Fruit fly (Drosophila melanogaster) whole organism, prepupa: ENCODE results near the gene CG5447.

Experiments
- Blimp-1 ChIP-seq: fragments of 200-800 bp; sonication (Bioruptor generic); optimal IDR thresholded peaks from 3 replicates; lab custom pipeline; 2017; ENCODE audit warnings: missing biosample characterization, missing genetic modification characterization, mild to moderate bottlenecking, moderate library complexity, missing genetic modification reagents
- CG10631 ChIP-seq: fragments of 200-800 bp; sonication (Bioruptor generic); optimal IDR thresholded peaks from 2 replicates; lab custom pipeline; 2016; ENCODE audit warnings: missing biosample characterization, missing genetic modification characterization
- CG10669 ChIP-seq: fragments of 200-800 bp; sonication (Bioruptor generic); optimal IDR thresholded peaks from 3 replicates; lab custom pipeline; 2018; ENCODE audit warnings: missing biosample characterization, mild to moderate bottlenecking, missing genetic modification characterization, moderate library complexity
- CG11762 ChIP-seq: fragments of 200-800 bp; sonication (Bioruptor generic); optimal IDR thresholded peaks from 3 replicates; lab custom pipeline; 2016; ENCODE audit warnings: missing biosample characterization, missing genetic modification characterization; ENCODE audit not compliant: insufficient read depth
- CG15336 ChIP-seq: fragments of 200-800 bp; sonication (Bioruptor generic); IDR thresholded peaks from 2 replicates; pipeline ENCODE4 v1.3.6; 2022; ENCODE audit warnings: missing biosample characterization, missing genetic modification characterization
- CG1621 ChIP-seq: fragments of 200-800 bp; sonication (Bioruptor generic); optimal IDR thresholded peaks from 3 replicates; lab custom pipeline; 2018; ENCODE audit warnings: missing biosample characterization, mild to moderate bottlenecking, missing genetic modification characterization
- CG16779 ChIP-seq: fragments of 200-800 bp; sonication (Bioruptor generic); optimal IDR thresholded peaks from 3 replicates; lab custom pipeline; 2017; ENCODE audit warnings: missing biosample characterization, mild to moderate bottlenecking, missing genetic modification characterization
- CG31627 ChIP-seq: fragments of 200-800 bp; sonication (Bioruptor generic); optimal IDR thresholded peaks from 3 replicates; lab custom pipeline; 2016; ENCODE audit warnings: missing biosample characterization, missing genetic modification characterization
- CG32006 ChIP-seq: fragments of 200-800 bp; sonication (Bioruptor generic); optimal IDR thresholded peaks from 3 replicates; lab custom pipeline; 2017; ENCODE audit warnings: missing biosample characterization, mild to moderate bottlenecking, missing genetic modification characterization
- CG3919 ChIP-seq: fragments of 200-800 bp; sonication (Bioruptor generic); optimal IDR thresholded peaks from 3 replicates; lab custom pipeline; 2016; ENCODE audit warnings: missing biosample characterization, missing genetic modification characterization
- CG4318 ChIP-seq: fragments of 200-800 bp; sonication (Bioruptor generic); optimal IDR thresholded peaks from 3 replicates; lab custom pipeline; 2017; ENCODE audit warnings: missing biosample characterization, mild to moderate bottlenecking, missing genetic modification characterization
- CG6163 ChIP-seq: fragments of 200-800 bp; sonication (Bioruptor generic); IDR thresholded peaks from 3 replicates; pipeline ENCODE4 v1.3.6; 2022; ENCODE audit warnings: missing biosample characterization, missing genetic modification characterization
- CG6276 ChIP-seq: fragments of 200-800 bp; sonication (Bioruptor generic); optimal IDR thresholded peaks from 2 replicates; lab custom pipeline; 2017; ENCODE audit warnings: missing biosample characterization, mild to moderate bottlenecking, missing genetic modification characterization
- CG6792 ChIP-seq: fragments of 200-800 bp; sonication (Bioruptor generic); optimal IDR thresholded peaks from 3 replicates; lab custom pipeline; 2016; ENCODE audit warnings: missing biosample characterization, missing genetic modification characterization
- CG6808 ChIP-seq: fragments of 200-800 bp; sonication (Bioruptor generic); optimal IDR thresholded peaks from 3 replicates; lab custom pipeline; 2017; ENCODE audit warnings: missing biosample characterization, missing genetic modification characterization, mild to moderate bottlenecking, moderate library complexity, missing genetic modification reagents
- CG6854 ChIP-seq: fragments of 200-800 bp; sonication (Bioruptor generic); optimal IDR thresholded peaks from 2 replicates; lab custom pipeline; 2017; ENCODE audit warnings: missing biosample characterization, mild to moderate bottlenecking, missing genetic modification characterization
- CG8119 ChIP-seq: fragments of 200-800 bp; sonication (Bioruptor generic); IDR thresholded peaks from 3 replicates; pipeline ENCODE4 v1.3.6; 2022; ENCODE audit warnings: missing biosample characterization, missing genetic modification characterization
- CG8319 ChIP-seq: fragments of 200-800 bp; sonication (Bioruptor generic); optimal IDR thresholded peaks from 3 replicates; lab custom pipeline; 2016; ENCODE audit warnings: missing biosample characterization, missing genetic modification characterization
- CG9139 ChIP-seq: fragments of 200-800 bp; sonication (Bioruptor generic); optimal IDR thresholded peaks from 3 replicates; lab custom pipeline; 2017; ENCODE audit warnings: missing biosample characterization, mild to moderate bottlenecking, missing genetic modification characterization
- Eip78C ChIP-seq: fragments of 200-800 bp; sonication (Bioruptor generic); peaks from one replicate; lab custom pipeline; 2016; ENCODE audit warnings: missing biosample characterization, missing genetic modification characterization
- Ets21C ChIP-seq: fragments of 200-800 bp; sonication (Bioruptor generic); optimal IDR thresholded peaks from 3 replicates; lab custom pipeline; 2016; ENCODE audit warnings: missing biosample characterization, missing genetic modification characterization
- Hr38 ChIP-seq: sonication (Bioruptor generic); optimal IDR thresholded peaks from 2 replicates; lab custom pipeline; 2016; ENCODE audit warnings: missing biosample characterization, missing genetic modification characterization
- Hr4 ChIP-seq: fragments of 200-800 bp; sonication (Bioruptor generic); optimal IDR thresholded peaks from 3 replicates; lab custom pipeline; 2016; ENCODE audit warnings: missing biosample characterization, missing genetic modification characterization
- Lpt ChIP-seq: fragments of 200-800 bp; sonication (Bioruptor generic); optimal IDR thresholded peaks from 3 replicates; lab custom pipeline; 2016; ENCODE audit warnings: missing biosample characterization, missing genetic modification characterization
- Met ChIP-seq: fragments of 200-800 bp; sonication (Bioruptor generic); optimal IDR thresholded peaks from 3 replicates; lab custom pipeline; 2016; ENCODE audit warnings: missing biosample characterization, missing genetic modification characterization
- OdsH ChIP-seq: fragments of 200-800 bp; sonication (Bioruptor generic); optimal IDR thresholded peaks from 3 replicates; lab custom pipeline; 2016; ENCODE audit warnings: missing biosample characterization, missing genetic modification characterization
- Smox ChIP-seq: fragments of 200-800 bp; sonication (Bioruptor generic); optimal IDR thresholded peaks from 3 replicates; lab custom pipeline; 2016; ENCODE audit warnings: missing biosample characterization, missing genetic modification characterization
- Sox102F ChIP-seq: fragments of 200-800 bp; sonication (Bioruptor generic); optimal IDR thresholded peaks from 2 replicates; lab custom pipeline; 2016; ENCODE audit warnings: missing biosample characterization, mild to moderate bottlenecking, missing genetic modification characterization
- achi ChIP-seq: fragments of 200-800 bp; sonication (Bioruptor generic); optimal IDR thresholded peaks from 3 replicates; lab custom pipeline; 2016; ENCODE audit warnings: missing biosample characterization, missing genetic modification characterization
- cyc ChIP-seq: fragments of 200-800 bp; sonication (Bioruptor generic); optimal IDR thresholded peaks from 3 replicates; lab custom pipeline; 2016; ENCODE audit warnings: missing biosample characterization, missing genetic modification characterization
- dsx ChIP-seq: fragments of 200-800 bp; optimal IDR thresholded peaks from 3 replicates; lab custom pipeline; 2019; ENCODE audit warnings: missing biosample characterization, mild to moderate bottlenecking, missing genetic modification characterization, moderate library complexity; ENCODE audit not compliant: poor library complexity, severe bottlenecking
- eg ChIP-seq: fragments of 200-800 bp; sonication (Bioruptor generic); IDR thresholded peaks from 3 replicates; pipeline ENCODE4 v1.3.6; 2022; ENCODE audit warnings: missing biosample characterization, missing genetic modification characterization
- fkh ChIP-seq: fragments of 200-800 bp; sonication (Bioruptor generic); optimal IDR thresholded peaks from 3 replicates; lab custom pipeline; 2017; ENCODE audit warnings: missing biosample characterization, mild to moderate bottlenecking, missing genetic modification characterization, moderate library complexity
- pdm3 ChIP-seq: fragments of 200-800 bp; sonication (Bioruptor generic); optimal IDR thresholded peaks from 3 replicates; lab custom pipeline; 2016; ENCODE audit warnings: missing biosample characterization, missing genetic modification characterization
- salr ChIP-seq, 2 experiments: fragments of 200-800 bp; sonication (Bioruptor generic); optimal IDR thresholded peaks; 3 replicates each; lab custom pipeline; 2016 to 2018; ENCODE audit warnings: missing biosample characterization in 2 of 2, missing genetic modification characterization in 2 of 2, mild to moderate bottlenecking in 1 of 2
- spab ChIP-seq: fragments of 200-800 bp; sonication (Bioruptor generic); optimal IDR thresholded peaks from 2 replicates; lab custom pipeline; 2017; ENCODE audit warnings: missing biosample characterization, mild to moderate bottlenecking, missing genetic modification characterization, missing genetic modification reagents
- ss ChIP-seq, 2 experiments: fragments of 200-800 bp; sonication (Bioruptor generic); optimal IDR thresholded peaks; 2 replicates in 1 of 2; 3 replicates in 1 of 2; lab custom pipeline; 2017 to 2018; ENCODE audit warnings: mild to moderate bottlenecking in 2 of 2, missing biosample characterization in 2 of 2, missing genetic modification characterization in 2 of 2, moderate library complexity in 1 of 2
- svp ChIP-seq: fragments of 200-800 bp; sonication (Bioruptor generic); peaks from one replicate; lab custom pipeline; 2016; ENCODE audit warnings: missing biosample characterization, missing genetic modification characterization
- topi ChIP-seq: fragments of 200-800 bp; sonication (Bioruptor generic); optimal IDR thresholded peaks from 3 replicates; lab custom pipeline; 2016; ENCODE audit warnings: missing biosample characterization, missing genetic modification characterization

Gene CG5447

DNA sequence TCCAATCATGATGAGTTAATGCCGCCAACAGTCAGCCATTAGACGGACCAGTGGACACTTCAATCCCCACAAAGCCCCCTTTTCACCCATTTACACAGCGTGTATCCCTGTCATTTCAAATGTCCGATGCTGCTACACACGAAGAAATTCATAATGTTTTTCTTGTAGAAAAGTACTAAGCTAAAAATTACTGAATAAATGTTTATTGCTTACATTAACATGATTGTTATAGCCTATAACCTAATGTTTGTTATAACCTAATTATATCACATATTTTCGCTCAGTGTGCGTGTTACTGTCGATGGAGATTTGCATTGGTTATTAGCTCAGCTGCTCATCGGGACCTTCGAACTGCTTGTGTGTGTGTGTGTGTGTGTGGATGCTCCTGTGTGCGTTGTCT lies 15.8 kb upstream of the CG5447 start (continued):
- TF ChIP-seq topi (GFP tag; lab: Kevin White, UChicago) (peak; percentile 57), CG10669 (GFP tag; lab: Kevin White, UChicago) (peak; percentile 31), CG11762 (GFP tag; lab: Kevin White, UChicago) (peak; percentile 14), CG8319 (GFP tag; lab: Kevin White, UChicago) (peak; percentile 12), CG6792 (GFP tag; lab: Kevin White, UChicago) (peak; percentile 45), CG1621 (peak; percentile 25), CG3919 (peak; percentile 46)
- TF ChIP-seq, all 60 proteins: peak for 44

DNA sequence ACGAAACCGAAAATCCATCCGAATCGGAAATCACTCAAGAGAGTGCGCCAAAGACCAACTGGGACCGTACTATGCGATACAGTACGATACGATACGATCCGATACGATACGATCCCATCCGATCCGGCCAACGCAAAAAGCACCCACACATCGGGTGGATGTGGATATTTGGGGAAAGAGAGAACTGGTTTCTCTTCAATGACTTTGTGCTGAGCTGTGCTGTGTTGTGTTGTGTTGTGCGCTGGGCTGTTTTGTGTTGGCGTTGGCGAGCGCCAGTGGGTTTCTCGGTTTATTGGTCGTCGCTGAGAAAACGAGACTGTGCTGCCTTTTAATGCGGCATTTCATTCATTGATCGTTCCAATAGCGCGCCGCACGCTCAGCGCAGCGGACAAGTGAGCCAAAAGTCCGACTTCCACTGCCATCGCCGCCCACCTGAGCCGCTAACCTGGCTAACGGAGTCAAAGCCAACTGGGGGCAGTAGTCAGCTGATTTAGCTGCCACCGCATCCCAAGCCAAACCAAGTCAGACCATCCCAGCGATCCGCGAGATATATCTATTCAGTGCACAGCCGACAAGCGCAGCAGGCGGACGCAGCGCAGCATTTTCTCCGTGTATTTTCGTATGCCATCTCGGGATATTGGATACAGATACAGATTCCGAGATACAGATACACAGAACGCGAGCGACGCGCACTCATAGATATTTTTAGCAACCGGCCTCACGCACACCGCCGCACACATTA lies 11.7 kb upstream of the CG5447 start, which contains the start of gene tx:
Gene tx (plus strand): TSS at position 324 of the 742 bp plus-strand sequence.
- TF ChIP-seq dsx = no peak
- TF ChIP-seq CG6276 (GFP tag; lab: Kevin White, UChicago) = peak; percentile 16
- peak; percentile 72 for TF ChIP-seq Eip78C (GFP tag; lab: Kevin White, UChicago)
- peak; percentile 38; the same call in 2 of the 3 replicates for TF ChIP-seq eg (GFP tag; lab: Robert Waterston, UW)
- TF ChIP-seq ss (GFP tag; optimal IDR thresholded peaks at IDR 0.05; lab: Kevin White, UChicago) = peak in 1 of 2 experiments; percentile 2
- TF ChIP-seq CG32006 (GFP tag; lab: Kevin White, UChicago) = peak; percentile 15
- TF ChIP-seq CG3919 = peak; percentile 8
- peak; percentile 10 for TF ChIP-seq Lpt (GFP tag; lab: Kevin White, UChicago)
- peak; percentile 75 for TF ChIP-seq CG6854
- TF ChIP-seq salr (GFP tag; optimal IDR thresholded peaks at IDR 0.05; lab: Kevin White, UChicago) = no peak
- peak; percentile 41 for TF ChIP-seq CG1621
- no peak for TF ChIP-seq CG16779 (tag; lab: Kevin White, UChicago)
- peak; percentile 73 for TF ChIP-seq Blimp-1 (GFP tag; lab: Kevin White, UChicago)
- no peak for TF ChIP-seq Hr38 (GFP tag; lab: Kevin White, UChicago)
- peak; percentile 18 for TF ChIP-seq CG6808 (GFP tag; lab: Kevin White, UChicago)

DNA sequence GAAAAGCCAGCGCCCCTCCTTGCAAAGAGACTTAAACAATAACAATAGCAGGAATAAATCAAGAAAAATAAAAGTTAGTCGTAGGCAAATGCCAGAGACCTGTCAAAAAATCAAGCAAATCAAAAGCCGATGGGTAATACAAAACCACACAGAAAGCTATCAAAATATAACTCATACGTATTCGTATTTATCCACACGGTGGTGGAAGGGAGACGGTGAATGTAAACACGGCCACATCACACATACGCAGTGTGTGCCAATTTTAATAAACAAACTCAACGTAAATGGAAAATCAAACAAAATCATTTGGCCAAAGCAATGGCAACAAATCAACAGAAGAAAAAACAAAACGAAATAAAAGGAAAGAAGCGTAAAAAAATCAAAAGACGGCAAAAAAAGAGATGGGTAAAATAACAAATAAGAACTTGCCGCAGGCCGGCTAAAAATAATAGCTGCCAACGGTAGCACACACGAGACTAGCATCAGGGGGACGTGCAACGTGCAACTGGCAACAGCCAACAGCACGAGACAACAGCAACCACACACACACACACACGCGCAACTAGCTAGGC lies 9.6 kb upstream of the CG5447 start:
- TF ChIP-seq CG6163 (peak; percentile 51; the same call in 2 of the 3 replicates), dsx (peak; percentile 14), spab (peak; percentile 3), cyc (GFP tag; lab: Kevin White, UChicago) (no peak), CG6808 (GFP tag; lab: Kevin White, UChicago) (peak; percentile 5), pdm3 (GFP tag; lab: Kevin White, UChicago) (no peak), CG6276 (GFP tag; lab: Kevin White, UChicago) (peak; percentile 76), Ets21C (GFP tag; lab: Kevin White, UChicago) (no peak), CG15336 (peak; percentile 65), Met (GFP tag; lab: Kevin White, UChicago) (no peak), fkh (peak; percentile 17), CG8119 (GFP tag; lab: Robert Waterston, UW) (peak; percentile 55), eg (GFP tag; lab: Robert Waterston, UW) (peak; percentile 72; the same call in 2 of the 3 replicates), CG31627 (GFP tag; lab: Kevin White, UChicago) (no peak), CG16779 (tag; lab: Kevin White, UChicago) (peak; percentile 11), CG9139 (GFP tag; lab: Kevin White, UChicago) (no peak)

DNA sequence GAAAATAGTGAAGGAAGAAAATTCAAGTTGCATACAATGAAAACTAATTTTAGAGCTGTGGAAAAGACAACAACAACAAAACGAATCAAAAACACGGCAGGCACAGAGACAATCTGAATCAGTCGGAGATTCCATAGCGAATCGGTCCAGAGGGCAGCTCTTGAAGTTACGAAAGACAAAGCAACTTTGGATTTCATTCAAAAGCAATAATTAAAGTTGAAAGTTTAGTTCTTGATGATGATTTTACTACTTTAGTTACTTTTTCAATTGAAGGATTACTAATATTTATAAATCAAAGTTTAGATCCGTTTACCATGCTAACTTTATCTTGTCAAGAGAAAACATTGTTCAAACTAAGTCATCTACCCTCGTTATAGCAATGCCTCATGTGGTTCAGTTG lies 9.0 kb upstream of the CG5447 start:
- TF ChIP-seq Smox (GFP tag; lab: Kevin White, UChicago) (no peak), Hr4 (peak; percentile 12), CG15336 (peak; percentile 15; the same call in 1 of the 2 replicates), achi (GFP tag; lab: Kevin White, UChicago) (no peak), svp (GFP tag; lab: Kevin White, UChicago) (no peak), CG4318 (GFP tag; lab: Kevin White, UChicago) (peak; percentile 1), OdsH (GFP tag; lab: Kevin White, UChicago) (no peak), Sox102F (no peak), CG10631 (GFP tag; lab: Kevin White, UChicago) (peak; percentile 15), Eip78C (GFP tag; lab: Kevin White, UChicago) (peak; percentile 36), spab (no peak)
- TF ChIP-seq, all 60 proteins: peak for 5
